Worm (Caenorhabditis elegans) whole organism, young adult: ENCODE data around the gene gst-23.

Experiments
- B0336.3 ChIP-seq: fragments of 200-800 bp; sonication (Bioruptor generic); IDR thresholded peaks from 2 replicates; pipeline ENCODE4 v1.3.6; 2022; ENCODE audit warnings: missing genetic modification characterization, missing compliant biosample characterization
- F37B4.10 ChIP-seq: fragments of 200-800 bp; sonication (Bioruptor generic); IDR thresholded peaks from 2 replicates; pipeline ENCODE4 v1.3.6; 2022; ENCODE audit warnings: missing genetic modification characterization, missing compliant biosample characterization
- F52B5.7 ChIP-seq: sonication (generic microtip); optimal IDR thresholded peaks from 2 replicates; lab custom pipeline; 2016; ENCODE audit warnings: mild to moderate bottlenecking, missing genetic modification characterization, missing compliant biosample characterization
- F55B11.4 ChIP-seq: sonication (generic microtip); optimal IDR thresholded peaks from 2 replicates; lab custom pipeline; 2016; ENCODE audit warnings: missing compliant biosample characterization, missing genetic modification characterization, borderline replicate concordance; ENCODE audit not compliant: insufficient read depth
- T07F8.4 ChIP-seq: sonication (generic microtip); optimal IDR thresholded peaks from 2 replicates; lab custom pipeline; 2016; ENCODE audit warnings: mild to moderate bottlenecking, missing genetic modification characterization, moderate library complexity, missing compliant biosample characterization
- Y53F4B.3 ChIP-seq: fragments of 200-800 bp; sonication (Bioruptor generic); IDR thresholded peaks from 2 replicates; pipeline ENCODE4 v1.3.6; 2022; ENCODE audit warnings: missing genetic modification reagents, missing genetic modification characterization, missing compliant biosample characterization
- Y79H2A.3 ChIP-seq: fragments of 200-800 bp; sonication (Bioruptor generic); conservative IDR thresholded peaks from 2 replicates; pipeline ENCODE4 v1.3.6; 2022; ENCODE audit warnings: missing genetic modification reagents, missing genetic modification characterization, missing compliant biosample characterization
- ZK185.1 ChIP-seq: sonication (generic microtip); optimal IDR thresholded peaks from 2 replicates; lab custom pipeline; 2016; ENCODE audit warnings: mild to moderate bottlenecking, missing genetic modification characterization, missing compliant biosample characterization; ENCODE audit not compliant: poor library complexity, severe bottlenecking
- akir-1 ChIP-seq: fragments of 200-800 bp; sonication (Bioruptor generic); optimal IDR thresholded peaks from 2 replicates; lab custom pipeline; 2018; ENCODE audit warnings: mild to moderate bottlenecking, missing genetic modification characterization, moderate library complexity, missing compliant biosample characterization
- attf-5 ChIP-seq: fragments of 200-800 bp; sonication (Bioruptor generic); optimal IDR thresholded peaks from 2 replicates; lab custom pipeline; 2018; ENCODE audit warnings: mild to moderate bottlenecking, missing genetic modification characterization, missing compliant biosample characterization
- attf-6 ChIP-seq: fragments of 200-800 bp; sonication (Bioruptor generic); IDR thresholded peaks from 2 replicates; pipeline ENCODE4 v1.3.6; 2022; ENCODE audit warnings: missing genetic modification reagents, missing genetic modification characterization, missing compliant biosample characterization
- bed-1 ChIP-seq: fragments of 200-800 bp; sonication (Bioruptor generic); IDR thresholded peaks from 2 replicates; pipeline ENCODE4 v1.3.6; 2022; ENCODE audit warnings: missing genetic modification reagents, missing genetic modification characterization, missing compliant biosample characterization
- ceh-27 ChIP-seq: fragments of 200-800 bp; sonication (Bioruptor generic); optimal IDR thresholded peaks from 2 replicates; lab custom pipeline; 2018; ENCODE audit warnings: mild to moderate bottlenecking, missing genetic modification characterization, moderate library complexity, missing compliant biosample characterization
- ceh-79 ChIP-seq: sonication (generic microtip); optimal IDR thresholded peaks from 2 replicates; lab custom pipeline; 2017; ENCODE audit warnings: mild to moderate bottlenecking, missing genetic modification characterization, missing compliant biosample characterization
- dox-1 ChIP-seq: fragments of 200-800 bp; sonication (Bioruptor generic); IDR thresholded peaks from 2 replicates; pipeline ENCODE4 v1.3.6; 2022; ENCODE audit warnings: missing genetic modification reagents, missing genetic modification characterization, missing compliant biosample characterization
- dpff-1 ChIP-seq: sonication (generic microtip); optimal IDR thresholded peaks from 2 replicates; lab custom pipeline; 2017; ENCODE audit warnings: mild to moderate bottlenecking, missing genetic modification characterization, missing compliant biosample characterization
- dpl-1 ChIP-seq: fragments of 150-350 bp; optimal IDR thresholded peaks from 2 replicates; lab custom pipeline; 2014; ENCODE audit warnings: missing biosample characterization, missing genetic modification reagents, missing genetic modification characterization
- ekl-4 ChIP-seq: fragments of 200-800 bp; sonication (Bioruptor generic); IDR thresholded peaks from 2 replicates; pipeline ENCODE4 v1.3.6; 2022; ENCODE audit warnings: missing genetic modification reagents, missing genetic modification characterization, missing compliant biosample characterization
- ets-4 ChIP-seq: fragments of 200-800 bp; sonication (Bioruptor generic); optimal IDR thresholded peaks from 2 replicates; lab custom pipeline; 2018; ENCODE audit warnings: mild to moderate bottlenecking, missing genetic modification characterization, missing compliant biosample characterization
- hlh-12 ChIP-seq: sonication (generic microtip); optimal IDR thresholded peaks from 2 replicates; lab custom pipeline; 2016; ENCODE audit warnings: missing genetic modification characterization, missing compliant biosample characterization
- hmg-20 ChIP-seq: fragments of 200-800 bp; sonication (Bioruptor generic); IDR thresholded peaks from 2 replicates; pipeline ENCODE4 v1.3.6; 2022; ENCODE audit warnings: missing genetic modification reagents, missing genetic modification characterization, missing compliant biosample characterization
- hsf-1 ChIP-seq: fragments of 200-800 bp; sonication (Bioruptor generic); IDR thresholded peaks from 2 replicates; pipeline ENCODE4 v1.3.6; 2022; ENCODE audit warnings: missing genetic modification reagents, missing genetic modification characterization, missing compliant biosample characterization
- mes-4 ChIP-seq: sonication (generic microtip); optimal IDR thresholded peaks from 2 replicates; lab custom pipeline; 2016; ENCODE audit warnings: missing genotype, missing genetic modification characterization, missing compliant biosample characterization
- nfya-1 ChIP-seq: sonication (generic microtip); optimal IDR thresholded peaks from 2 replicates; lab custom pipeline; 2017; ENCODE audit warnings: antibody characterized with exemption, missing compliant biosample characterization, missing genetic modification characterization, borderline replicate concordance; ENCODE audit not compliant: insufficient read depth
- pbrm-1 ChIP-seq: fragments of 200-800 bp; sonication (Bioruptor generic); IDR thresholded peaks from 2 replicates; pipeline ENCODE4 v1.3.6; 2022; ENCODE audit warnings: missing genetic modification reagents, missing genetic modification characterization, missing compliant biosample characterization
- pha-4 ChIP-seq: fragments of 150-350 bp; sonication (generic microtip); optimal IDR thresholded peaks from 2 replicates; lab custom pipeline; 2014; ENCODE audit warnings: missing biosample characterization, missing genetic modification reagents, missing genetic modification characterization
- rec-8 ChIP-seq, 2 experiments: sonication (generic microtip); optimal IDR thresholded peaks; 2 replicates each; lab custom pipeline; 2016; ENCODE audit warnings: mild to moderate bottlenecking in 2 of 2, missing genetic modification characterization in 2 of 2, missing genetic modification reagents in 2 of 2, missing genotype in 2 of 2, missing biosample characterization in 1 of 2, missing compliant biosample characterization in 1 of 2, moderate library complexity in 1 of 2
- somi-1 ChIP-seq: fragments of 200-800 bp; sonication (Bioruptor generic); optimal IDR thresholded peaks from 2 replicates; lab custom pipeline; 2018; ENCODE audit warnings: mild to moderate bottlenecking, missing genetic modification characterization, missing compliant biosample characterization
- xnd-1 ChIP-seq: sonication (generic microtip); optimal IDR thresholded peaks from 2 replicates; lab custom pipeline; 2016; ENCODE audit warnings: missing genotype, missing genetic modification reagents, missing genetic modification characterization, missing compliant biosample characterization
- zfh-2 ChIP-seq: fragments of 200-800 bp; sonication (Bioruptor generic); conservative IDR thresholded peaks from 2 replicates; pipeline ENCODE4 v1.3.6; 2022; ENCODE audit warnings: missing genetic modification reagents, missing genetic modification characterization, missing compliant biosample characterization
- ztf-18 ChIP-seq: sonication (generic microtip); optimal IDR thresholded peaks from 2 replicates; lab custom pipeline; 2016; ENCODE audit warnings: missing genotype, mild to moderate bottlenecking, missing genetic modification characterization, missing compliant biosample characterization
- ztf-22 ChIP-seq: fragments of 200-800 bp; sonication (Bioruptor generic); optimal IDR thresholded peaks from 2 replicates; lab custom pipeline; 2018; ENCODE audit warnings: mild to moderate bottlenecking, missing genetic modification characterization, moderate library complexity, missing compliant biosample characterization
- ztf-28 ChIP-seq: fragments of 200-800 bp; sonication (Bioruptor generic); IDR thresholded peaks from 2 replicates; pipeline ENCODE4 v1.3.6; 2022; ENCODE audit warnings: missing genetic modification reagents, missing genetic modification characterization, missing compliant biosample characterization
- ztf-3 ChIP-seq: fragments of 200-800 bp; sonication (Bioruptor generic); optimal IDR thresholded peaks from 2 replicates; lab custom pipeline; 2018; ENCODE audit warnings: mild to moderate bottlenecking, missing genetic modification characterization, missing compliant biosample characterization

gst-23 gene

ce11 chrV:3244703-3245102 is 1.6 kb downstream of the gst-23 start, which contains the start of gene srj-7:
srj-7 (plus strand) TSS chrV:3245003.
- TF ChIP-seq ztf-28 (GFP tag; lab: Robert Waterston, UW) = no peak
- no peak for TF ChIP-seq akir-1 (GFP tag; lab: Kevin White, UChicago)
- no peak for TF ChIP-seq T07F8.4 (tag; lab: Kevin White, UChicago)
- no peak for TF ChIP-seq pbrm-1 (GFP tag; lab: Robert Waterston, UW)
- no peak for TF ChIP-seq rec-8 (tag; optimal IDR thresholded peaks at IDR 0.05; lab: Kevin White, UChicago)
- no peak for TF ChIP-seq ets-4
- no peak for TF ChIP-seq ztf-3 (GFP tag; lab: Kevin White, UChicago)
- TF ChIP-seq hlh-12 (tag; lab: Kevin White, UChicago) = no peak
- TF ChIP-seq xnd-1 = no peak
- TF ChIP-seq hsf-1 (GFP tag; lab: Robert Waterston, UW) = no peak
- no peak for TF ChIP-seq B0336.3
- no peak for TF ChIP-seq mes-4 (tag; lab: Kevin White, UChicago)
- no peak for TF ChIP-seq dpff-1 (tag; lab: Kevin White, UChicago)
- no peak for TF ChIP-seq F52B5.7 (tag; lab: Kevin White, UChicago)
- no peak for TF ChIP-seq pha-4 (tag; lab: Kevin White, UChicago)
- TF ChIP-seq somi-1 (GFP tag; lab: Kevin White, UChicago) = no peak
- no peak for TF ChIP-seq Y53F4B.3 (GFP tag; lab: Robert Waterston, UW)
- no peak for TF ChIP-seq nfya-1 (tag; lab: Kevin White, UChicago)
- TF ChIP-seq ekl-4 (GFP tag; lab: Robert Waterston, UW) = no peak
- no peak for TF ChIP-seq zfh-2 (GFP tag; lab: Robert Waterston, UW)
- TF ChIP-seq, all 124 proteins: peak for 0

DNA sequence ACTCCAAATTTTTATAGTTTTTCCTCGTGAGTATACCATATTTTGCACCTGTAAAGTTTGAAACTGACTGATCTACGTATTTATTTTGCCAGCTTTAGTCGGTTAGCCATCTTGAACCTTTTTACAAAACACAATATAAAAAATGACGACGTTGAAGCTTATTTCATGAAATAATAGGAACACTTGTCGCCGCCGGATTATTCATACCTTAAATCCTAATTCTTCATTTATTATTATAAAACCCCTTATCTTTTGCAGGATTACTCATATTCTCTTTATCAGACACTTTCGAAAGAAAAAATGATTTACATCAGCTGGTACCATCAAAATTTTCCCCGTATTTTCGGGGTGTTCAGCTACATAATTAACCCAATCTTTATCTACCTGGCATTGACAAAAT is 4.4 kb downstream of the gst-23 start, which contains the start of gene srj-8:
Gene srj-8 (plus strand): TSS at position 301 of the 400 bp plus-strand sequence.
- no peak for TF ChIP-seq bed-1 (GFP tag; lab: Robert Waterston, UW)
- TF ChIP-seq Y53F4B.3 (GFP tag; lab: Robert Waterston, UW) = no peak
- no peak for TF ChIP-seq hmg-20 (GFP tag; lab: Robert Waterston, UW)
- no peak for TF ChIP-seq dox-1 (GFP tag; lab: Robert Waterston, UW)
- no peak for TF ChIP-seq dpl-1 (GFP tag; lab: Kevin White, UChicago)
- TF ChIP-seq Y79H2A.3 (GFP tag; lab: Robert Waterston, UW) = no peak
- no peak for TF ChIP-seq ztf-22 (GFP tag; lab: Kevin White, UChicago)
- TF ChIP-seq F37B4.10 (GFP tag; lab: Robert Waterston, UW) = no peak
- TF ChIP-seq ztf-18 (tag; lab: Kevin White, UChicago) = no peak
- TF ChIP-seq ZK185.1 (tag; lab: Kevin White, UChicago) = no peak
- TF ChIP-seq F55B11.4 (tag; lab: Kevin White, UChicago) = no peak
- no peak for TF ChIP-seq ekl-4 (GFP tag; lab: Robert Waterston, UW)
- no peak for TF ChIP-seq attf-6 (GFP tag; lab: Robert Waterston, UW)
- TF ChIP-seq, all 124 proteins: peak for 0

- TF ChIP-seq mes-4 (tag; lab: Kevin White, UChicago) = no peak
- TF ChIP-seq ceh-79 = no peak
- no peak for TF ChIP-seq attf-5 (GFP tag; lab: Kevin White, UChicago)
- TF ChIP-seq ceh-27 = no peak
These were observed 7.1 kb downstream of the gst-23 start, which contains the start of gene T28A11.13 for ce11 chrV:3250153-3250552. T28A11.13 (minus strand) TSS chrV:3250253.
